Fruit fly (Drosophila melanogaster) whole organism, embryonic: ENCODE data around the gene inaE.
A peak's percentile ranks its signal among the peaks of the same experiment; 100 is the strongest.

Source experiments
- Abd-B ChIP-seq: fragments of 200-800 bp; sonication (Bioruptor generic); optimal IDR thresholded peaks from 2 replicates; lab custom pipeline; 2018; ENCODE audit warnings: missing biosample characterization, mild to moderate bottlenecking, missing genetic modification characterization, moderate library complexity
- Adf1 ChIP-seq: fragments of 200-800 bp; sonication (Bioruptor generic); IDR thresholded peaks from 2 replicates; pipeline ENCODE4 v1.3.6; 2022; ENCODE audit warnings: missing biosample characterization, missing genetic modification characterization
- BEAF-32 ChIP-seq: fragments of 200-800 bp; sonication (Bioruptor generic); optimal IDR thresholded peaks from 3 replicates; lab custom pipeline; 2017; ENCODE audit warnings: missing biosample characterization, missing genetic modification characterization, mild to moderate bottlenecking, moderate library complexity, missing genetic modification reagents
- CG10267 ChIP-seq: fragments of 200-800 bp; sonication (Bioruptor generic); optimal IDR thresholded peaks from 2 replicates; lab custom pipeline; 2018; ENCODE audit warnings: missing biosample characterization, mild to moderate bottlenecking, missing genetic modification characterization, moderate library complexity
- CG10431 ChIP-seq: fragments of 200-800 bp; sonication (Bioruptor generic); optimal IDR thresholded peaks from 3 replicates; lab custom pipeline; 2018; ENCODE audit warnings: missing biosample characterization, mild to moderate bottlenecking, missing genetic modification characterization
- CG12659 ChIP-seq: fragments of 200-800 bp; sonication (Bioruptor generic); optimal IDR thresholded peaks from 3 replicates; lab custom pipeline; 2017; ENCODE audit warnings: mild to moderate bottlenecking, missing biosample characterization, missing genetic modification reagents, missing genetic modification characterization
- CG13287 ChIP-seq: fragments of 200-800 bp; sonication (Bioruptor generic); IDR thresholded peaks from 2 replicates; pipeline ENCODE4 v1.3.6; 2022; ENCODE audit warnings: missing biosample characterization, missing genetic modification characterization; ENCODE audit not compliant: partially characterized antibody
- CG1603 ChIP-seq: fragments of 200-800 bp; sonication (Bioruptor generic); optimal IDR thresholded peaks from 2 replicates; lab custom pipeline; 2019; ENCODE audit warnings: missing biosample characterization, mild to moderate bottlenecking, missing genetic modification characterization, moderate library complexity
- CG2129 ChIP-seq: fragments of 200-800 bp; sonication (Bioruptor generic); IDR thresholded peaks from 2 replicates; pipeline ENCODE4 v1.3.6; 2022; ENCODE audit warnings: missing biosample characterization, missing genetic modification characterization; ENCODE audit not compliant: partially characterized antibody
- CG31441 ChIP-seq: fragments of 200-800 bp; sonication (Bioruptor generic); IDR thresholded peaks from 2 replicates; pipeline ENCODE4 v1.3.6; 2022; ENCODE audit warnings: missing biosample characterization, missing genetic modification characterization
- CG33213 ChIP-seq: fragments of 200-800 bp; sonication (Bioruptor generic); optimal IDR thresholded peaks from 3 replicates; lab custom pipeline; 2016; ENCODE audit warnings: missing biosample characterization, missing genetic modification characterization
- CG4282 ChIP-seq: fragments of 200-800 bp; sonication (Bioruptor generic); optimal IDR thresholded peaks from 2 replicates; lab custom pipeline; 2016; ENCODE audit warnings: missing biosample characterization, missing genetic modification characterization
- CG6813 ChIP-seq: fragments of 200-800 bp; sonication (Bioruptor generic); optimal IDR thresholded peaks from 2 replicates; lab custom pipeline; 2017; ENCODE audit warnings: missing biosample characterization, missing genetic modification characterization, mild to moderate bottlenecking, moderate library complexity, missing genetic modification reagents
- CG7928 ChIP-seq: fragments of 200-800 bp; sonication (Bioruptor generic); optimal IDR thresholded peaks from 2 replicates; lab custom pipeline; 2017; ENCODE audit warnings: missing biosample characterization, mild to moderate bottlenecking, missing genetic modification characterization
- CG9932 ChIP-seq: fragments of 200-800 bp; sonication (Bioruptor generic); IDR thresholded peaks from 2 replicates; pipeline ENCODE4 v1.3.6; 2022; ENCODE audit warnings: missing biosample characterization, missing genetic modification characterization
- CrebB ChIP-seq: fragments of 200-800 bp; sonication (Bioruptor generic); optimal IDR thresholded peaks from 3 replicates; lab custom pipeline; 2018; ENCODE audit warnings: missing biosample characterization, mild to moderate bottlenecking, missing genetic modification characterization
- Doc3 ChIP-seq: fragments of 200-800 bp; sonication (Bioruptor generic); IDR thresholded peaks from 3 replicates; pipeline ENCODE4 v1.3.6; 2022; ENCODE audit warnings: missing biosample characterization, missing genetic modification characterization; ENCODE audit not compliant: partially characterized antibody
- Ets65A ChIP-seq: fragments of 200-800 bp; sonication (Bioruptor generic); peaks from one replicate; lab custom pipeline; 2016; ENCODE audit warnings: missing biosample characterization, missing genetic modification characterization
- HLH3B ChIP-seq: fragments of 200-800 bp; sonication (Bioruptor generic); IDR thresholded peaks from 2 replicates; pipeline ENCODE4 v1.3.6; 2022; ENCODE audit warnings: missing biosample characterization, missing genetic modification characterization
- HLH4C ChIP-seq: fragments of 200-800 bp; sonication (Bioruptor generic); IDR thresholded peaks from 3 replicates; pipeline ENCODE4 v1.3.6; 2022; ENCODE audit warnings: missing biosample characterization, missing genetic modification characterization; ENCODE audit not compliant: partially characterized antibody
- HmgZ ChIP-seq: fragments of 200-800 bp; sonication (Bioruptor generic); optimal IDR thresholded peaks from 2 replicates; lab custom pipeline; 2018; ENCODE audit warnings: missing biosample characterization, mild to moderate bottlenecking, missing genetic modification characterization
- Lim3 ChIP-seq: fragments of 200-800 bp; sonication (Bioruptor generic); IDR thresholded peaks from 2 replicates; pipeline ENCODE4 v1.3.6; 2022; ENCODE audit warnings: missing biosample characterization, missing genetic modification characterization
- MTF-1 ChIP-seq: fragments of 200-800 bp; sonication (Bioruptor generic); optimal IDR thresholded peaks from 2 replicates; lab custom pipeline; 2018; ENCODE audit warnings: missing biosample characterization, mild to moderate bottlenecking, missing genetic modification characterization, borderline replicate concordance
- Myb ChIP-seq: fragments of 200-800 bp; sonication (Bioruptor generic); optimal IDR thresholded peaks from 2 replicates; lab custom pipeline; 2016; ENCODE audit warnings: missing biosample characterization, missing genetic modification characterization
- Optix ChIP-seq: fragments of 200-800 bp; sonication (Bioruptor generic); IDR thresholded peaks from 3 replicates; pipeline ENCODE4 v1.3.6; 2022; ENCODE audit warnings: missing biosample characterization, missing genetic modification characterization
- Rfx ChIP-seq: fragments of 200-800 bp; sonication (Bioruptor generic); IDR thresholded peaks from 2 replicates; pipeline ENCODE4 v1.3.6; 2022; ENCODE audit warnings: missing biosample characterization, missing genetic modification characterization
- Scr ChIP-seq: fragments of 200-800 bp; sonication (Bioruptor generic); IDR thresholded peaks from 2 replicates; pipeline ENCODE4 v1.3.6; 2022; ENCODE audit warnings: missing biosample characterization, missing genetic modification characterization; ENCODE audit not compliant: partially characterized antibody
- ac ChIP-seq: fragments of 200-800 bp; sonication (Bioruptor generic); optimal IDR thresholded peaks from 3 replicates; lab custom pipeline; 2017; ENCODE audit warnings: missing biosample characterization, mild to moderate bottlenecking, missing genetic modification characterization
- crp ChIP-seq, 2 experiments: fragments of 200-800 bp; sonication (Bioruptor generic); optimal IDR thresholded peaks; 2 replicates in 1 of 2; 3 replicates in 1 of 2; lab custom pipeline; 2017; ENCODE audit warnings: missing biosample characterization in 2 of 2, missing genetic modification characterization in 2 of 2, mild to moderate bottlenecking in 1 of 2, moderate library complexity in 1 of 2
- dati ChIP-seq: fragments of 200-800 bp; sonication (Bioruptor generic); IDR thresholded peaks from 2 replicates; pipeline ENCODE4 v1.3.6; 2022; ENCODE audit warnings: missing biosample characterization, missing genetic modification characterization
- disco-r ChIP-seq: fragments of 200-800 bp; sonication (Bioruptor generic); optimal IDR thresholded peaks from 2 replicates; lab custom pipeline; 2016; ENCODE audit warnings: missing biosample characterization, missing genetic modification characterization
- dm ChIP-seq: fragments of 200-800 bp; sonication (Bioruptor generic); optimal IDR thresholded peaks from 3 replicates; lab custom pipeline; 2016; ENCODE audit warnings: missing biosample characterization, missing genetic modification characterization
- dmrt99B ChIP-seq: fragments of 200-800 bp; sonication (Bioruptor generic); optimal IDR thresholded peaks from 2 replicates; lab custom pipeline; 2018; ENCODE audit warnings: missing biosample characterization, mild to moderate bottlenecking, missing genetic modification characterization, moderate library complexity
- en ChIP-seq: fragments of 200-800 bp; sonication (Bioruptor generic); optimal IDR thresholded peaks from 2 replicates; lab custom pipeline; 2016; ENCODE audit warnings: missing biosample characterization, missing genetic modification characterization
- ham ChIP-seq: fragments of 200-800 bp; sonication (Bioruptor generic); IDR thresholded peaks from 2 replicates; pipeline ENCODE4 v1.3.6; 2022; ENCODE audit warnings: missing biosample characterization, missing genetic modification characterization
- hbn ChIP-seq: fragments of 200-800 bp; sonication (Bioruptor generic); IDR thresholded peaks from 2 replicates; pipeline ENCODE4 v1.3.6; 2022; ENCODE audit warnings: missing biosample characterization, missing genetic modification characterization; ENCODE audit not compliant: partially characterized antibody
- hkb ChIP-seq, 2 experiments: fragments of 200-800 bp in 1 of 2; fragments of >200 bp in 1 of 2; sonication (Bioruptor generic) in 1 of 2; IDR thresholded peaks in 1 of 2; optimal IDR thresholded peaks in 1 of 2; 2 replicates each; pipeline versions ENCODE4 v1.3.6 to Lab custom; 2017 to 2022; ENCODE audit warnings: missing biosample characterization in 1 of 2, missing genetic modification characterization in 1 of 2
- kni ChIP-seq: fragments of 200-800 bp; sonication (Bioruptor generic); optimal IDR thresholded peaks from 3 replicates; lab custom pipeline; 2017; ENCODE audit warnings: mild to moderate bottlenecking, missing biosample characterization, missing genetic modification reagents, missing genetic modification characterization
- mam ChIP-seq: fragments of 200-800 bp; sonication (Bioruptor generic); optimal IDR thresholded peaks from 3 replicates; lab custom pipeline; 2016; ENCODE audit warnings: missing biosample characterization, missing genetic modification characterization
- oc ChIP-seq: fragments of 200-800 bp; sonication (Bioruptor generic); optimal IDR thresholded peaks from 2 replicates; lab custom pipeline; 2018; ENCODE audit warnings: missing biosample characterization, mild to moderate bottlenecking, missing genetic modification characterization, moderate library complexity
- p53 ChIP-seq: fragments of 200-800 bp; sonication (Bioruptor generic); optimal IDR thresholded peaks from 2 replicates; lab custom pipeline; 2016; ENCODE audit warnings: missing biosample characterization, missing genetic modification characterization
- sens-2 ChIP-seq: fragments of 200-800 bp; sonication (Bioruptor generic); IDR thresholded peaks from 2 replicates; pipeline ENCODE4 v1.3.6; 2022; ENCODE audit warnings: missing biosample characterization, missing genetic modification characterization
- sima ChIP-seq: fragments of 200-800 bp; sonication (Bioruptor generic); optimal IDR thresholded peaks from 2 replicates; lab custom pipeline; 2016; ENCODE audit warnings: missing biosample characterization, missing genetic modification characterization
- slbo ChIP-seq: fragments of 200-800 bp; sonication (Bioruptor generic); IDR thresholded peaks from 2 replicates; pipeline ENCODE4 v1.3.6; 2022; ENCODE audit warnings: missing biosample characterization, missing genetic modification characterization
- sqz ChIP-seq: fragments of 200-800 bp; sonication (Bioruptor generic); optimal IDR thresholded peaks from 3 replicates; lab custom pipeline; 2018; ENCODE audit warnings: missing biosample characterization, mild to moderate bottlenecking, missing genetic modification characterization
- ssp ChIP-seq: fragments of 200-800 bp; sonication (Bioruptor generic); IDR thresholded peaks from 2 replicates; pipeline ENCODE4 v1.3.6; 2022; ENCODE audit warnings: missing biosample characterization, missing genetic modification characterization
- stwl ChIP-seq: fragments of 200-800 bp; sonication (Bioruptor generic); optimal IDR thresholded peaks from 3 replicates; lab custom pipeline; 2018; ENCODE audit warnings: missing biosample characterization, mild to moderate bottlenecking, missing genetic modification characterization, moderate library complexity
- ttk ChIP-seq: fragments of 200-800 bp; sonication (Bioruptor generic); IDR thresholded peaks from 2 replicates; pipeline ENCODE4 v2.1.2; 2022; ENCODE audit warnings: missing biosample characterization, missing genetic modification characterization
- tup ChIP-seq: fragments of 200-800 bp; sonication (Bioruptor generic); optimal IDR thresholded peaks from 2 replicates; lab custom pipeline; 2016; ENCODE audit warnings: missing biosample characterization, mild to moderate bottlenecking, missing genetic modification characterization, moderate library complexity
- zf30C ChIP-seq: fragments of 200-800 bp; sonication (Bioruptor generic); optimal IDR thresholded peaks from 3 replicates; lab custom pipeline; 2018; ENCODE audit warnings: missing biosample characterization, mild to moderate bottlenecking, missing genetic modification characterization

inaE gene

DNA sequence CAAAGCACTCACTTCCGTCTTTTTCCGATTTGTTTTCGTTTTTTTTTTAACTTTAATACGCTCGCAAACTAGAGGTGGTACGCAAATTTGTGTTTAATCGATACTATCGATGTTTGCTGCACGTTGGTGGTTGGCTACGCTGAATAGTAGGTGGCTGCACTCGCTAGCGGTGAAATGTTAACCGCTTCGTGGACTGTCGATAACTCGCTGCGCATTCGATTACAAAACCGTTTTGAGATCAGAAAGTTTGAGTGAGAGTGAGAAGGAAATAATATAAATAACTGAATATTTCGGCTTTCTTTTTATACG, 47.4 kb upstream of the inaE start, which contains the start of gene g (continued):
- TF ChIP-seq CG12659 (GFP tag; lab: Kevin White, UChicago): peak; percentile 49
- TF ChIP-seq HLH3B (GFP tag; lab: Robert Waterston, UW): no peak
- TF ChIP-seq Myb: peak; percentile 91
- peak; percentile 7 for TF ChIP-seq CG10267 (tag; lab: Kevin White, UChicago)
- no peak for TF ChIP-seq sima (GFP tag; lab: Kevin White, UChicago)
- no peak for TF ChIP-seq CG4282 (GFP tag; lab: Kevin White, UChicago)
- peak; percentile 22; the same call in 1 of the 2 replicates for TF ChIP-seq ssp
- TF ChIP-seq CG1603 (tag; lab: Kevin White, UChicago): peak; percentile 65
- TF ChIP-seq HmgZ (tag; lab: Kevin White, UChicago): peak; percentile 53
- peak; percentile 81 for TF ChIP-seq hbn (GFP tag; lab: Robert Waterston, UW)
- no peak for TF ChIP-seq ham (GFP tag; lab: Robert Waterston, UW)
- peak; percentile 86 for TF ChIP-seq CG13287 (GFP tag; lab: Robert Waterston, UW)
- TF ChIP-seq CG9932 (GFP tag; lab: Robert Waterston, UW): peak; percentile 42; the same call in 1 of the 2 replicates
- peak; percentile 37 for TF ChIP-seq dm (GFP tag; lab: Kevin White, UChicago)
- peak; percentile 88 for TF ChIP-seq Scr
- TF ChIP-seq p53 (GFP tag; lab: Kevin White, UChicago): no peak
- peak; percentile 22; the same call in 1 of the 2 replicates for TF ChIP-seq slbo (GFP tag; lab: Robert Waterston, UW)
- peak; percentile 91 for TF ChIP-seq BEAF-32 (GFP tag; lab: Kevin White, UChicago)
- TF ChIP-seq CG33213 (GFP tag; lab: Kevin White, UChicago): peak; percentile 22
- TF ChIP-seq CG10431 (GFP tag; lab: Kevin White, UChicago): no peak
- TF ChIP-seq en (GFP tag; lab: Kevin White, UChicago): no peak
- TF ChIP-seq zf30C: peak; percentile 28
- no peak for TF ChIP-seq CG6813 (GFP tag; lab: Kevin White, UChicago)
- TF ChIP-seq dati (GFP tag; lab: Robert Waterston, UW): no peak
- peak; percentile 35; the same call in 1 of the 2 replicates for TF ChIP-seq Rfx (GFP tag; lab: Robert Waterston, UW)
- TF ChIP-seq Ets65A (GFP tag; lab: Kevin White, UChicago): peak; percentile 43
- peak; percentile 55 for TF ChIP-seq stwl
- no peak for TF ChIP-seq oc (tag; lab: Kevin White, UChicago)
- peak; percentile 74 for TF ChIP-seq sqz (GFP tag; lab: Kevin White, UChicago)
- no peak for TF ChIP-seq Optix (GFP tag; lab: Robert Waterston, UW)
- TF ChIP-seq sens-2 (GFP tag; lab: Robert Waterston, UW): no peak
- TF ChIP-seq disco-r (GFP tag; lab: Kevin White, UChicago): no peak
- no peak for TF ChIP-seq ttk (GFP tag; lab: Robert Waterston, UW)
- no peak for TF ChIP-seq hkb (optimal IDR thresholded peaks at IDR 0.05; lab: Kevin White, UChicago)
- TF ChIP-seq hkb (GFP tag; IDR thresholded peaks at IDR 0.05; lab: Robert Waterston, UW): 0 out of 2 replicates have a peak, but pooled peaks have one; percentile 1
- TF ChIP-seq tup (GFP tag; lab: Kevin White, UChicago): no peak
- TF ChIP-seq crp (GFP tag; optimal IDR thresholded peaks at IDR 0.05; lab: Kevin White, UChicago): peak in 1 of 2 experiments; percentile 11
- no peak for TF ChIP-seq mam (GFP tag; lab: Kevin White, UChicago)
- no peak for TF ChIP-seq Adf1
- TF ChIP-seq ac (GFP tag; lab: Kevin White, UChicago): no peak
- no peak for TF ChIP-seq Lim3 (GFP tag; lab: Robert Waterston, UW)
- no peak for TF ChIP-seq MTF-1 (GFP tag; lab: Kevin White, UChicago)
- no peak for TF ChIP-seq dmrt99B (tag; lab: Kevin White, UChicago)
- no peak for TF ChIP-seq CG31441
- no peak for TF ChIP-seq CrebB (tag; lab: Kevin White, UChicago)
- TF ChIP-seq HLH4C: peak; percentile 84
- TF ChIP-seq CG7928 (GFP tag; lab: Kevin White, UChicago): no peak
- TF ChIP-seq kni (GFP tag; lab: Kevin White, UChicago): no peak
- peak; percentile 76 for TF ChIP-seq Doc3 (GFP tag; lab: Robert Waterston, UW)
- TF ChIP-seq CG2129: peak; percentile 74
- TF ChIP-seq Abd-B (GFP tag; lab: Kevin White, UChicago): no peak
